Fruit fly (Drosophila melanogaster): Measurements from ENCODE around the gene Sema5c.

DNA sequence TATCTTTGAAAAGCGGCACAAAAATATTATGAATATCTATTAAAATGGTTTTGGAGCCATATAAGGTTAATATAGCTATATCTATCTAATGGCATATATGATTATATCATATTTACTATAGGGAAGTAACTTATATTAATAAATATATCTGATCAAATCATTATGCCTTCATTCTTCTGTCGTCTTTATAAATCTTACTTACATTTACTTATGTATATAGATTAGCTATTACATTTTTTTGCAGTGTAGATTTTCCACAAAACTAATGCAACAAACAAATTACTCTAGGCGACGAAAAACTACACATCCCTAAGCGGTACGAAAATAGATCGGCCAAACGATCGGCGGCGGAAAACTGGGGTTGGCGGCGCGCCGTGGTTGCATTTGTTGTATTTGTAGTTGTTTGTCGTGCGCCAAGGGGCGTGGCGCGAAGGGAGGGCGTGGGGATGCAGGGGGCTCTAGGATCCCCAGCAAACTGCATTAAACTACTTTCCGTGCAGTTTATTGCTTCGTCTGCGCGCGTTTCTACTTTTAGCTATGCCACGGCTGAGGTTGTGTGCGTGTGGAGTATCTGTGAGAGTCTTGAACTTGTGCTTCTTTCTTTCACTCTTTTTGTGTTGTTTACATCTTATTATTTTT lies 18.1 kb downstream of the Sema5c start:
- TF ChIP-seq D1 (tag; optimal IDR thresholded peaks at IDR 0.05) (no peak), CG8159 (tag; optimal IDR thresholded peaks at IDR 0.05) (no peak)
